Worm (Caenorhabditis elegans): ENCODE measurements around the gene sri-74.
"Not testable (repeated sequence)": the region's sequence is repeated elsewhere in the genome, so short reads cannot be mapped to it uniquely, and the experiment has no call there.

sri-74 gene

DNA sequence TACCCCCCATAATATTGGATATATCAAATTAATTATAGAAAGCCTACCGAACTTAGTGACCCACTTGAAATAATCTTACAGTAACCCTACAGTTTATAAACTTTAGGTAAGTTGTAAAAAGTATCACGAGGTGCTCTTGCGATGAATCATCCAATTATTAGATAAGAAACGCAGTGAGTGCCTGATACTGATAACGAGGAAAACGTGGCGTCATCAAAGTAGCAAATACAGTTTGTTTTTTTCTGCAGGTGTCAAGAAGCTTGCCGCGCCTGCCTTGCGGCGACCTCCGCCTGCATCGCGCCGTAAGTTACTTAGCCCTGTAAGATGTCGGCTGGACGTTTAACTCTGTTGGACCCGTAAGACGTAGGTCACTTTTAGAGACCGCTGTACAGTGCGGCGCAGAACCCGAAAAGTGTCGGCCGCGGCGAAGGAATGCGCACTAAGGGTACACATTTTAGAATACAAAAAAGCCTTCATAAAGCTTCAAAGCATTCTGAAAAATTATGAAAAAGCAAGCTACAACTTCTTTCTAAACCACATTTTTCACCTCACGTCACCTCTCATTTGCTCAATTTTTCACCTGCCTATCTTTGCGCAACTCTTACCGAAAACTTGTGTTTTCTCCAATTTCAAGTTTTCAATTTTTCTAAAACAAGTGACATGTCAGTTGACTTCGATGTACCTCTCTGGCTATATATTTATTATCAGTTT lies 27.4 kb upstream of the sri-74 start, which contains the start of gene sri-38:
sri-38 (plus strand) TSS at position 661 of the 711 bp plus-strand sequence.
- no peak for TF ChIP-seq unc-39 (tag; optimal IDR thresholded peaks at IDR 0.05)
- TF ChIP-seq ceh-83 (GFP tag; optimal IDR thresholded peaks at IDR 0.05), result no peak
- TF ChIP-seq lsy-2 (tag; optimal IDR thresholded peaks at IDR 0.05), result no peak
- TF ChIP-seq nhr-28 (tag; optimal IDR thresholded peaks at IDR 0.05), result no peak
- no peak for TF ChIP-seq unc-120 (tag; optimal IDR thresholded peaks at IDR 0.05; ENCODE audit: poor library complexity, severe bottlenecking)
- TF ChIP-seq mls-2 (tag; optimal IDR thresholded peaks at IDR 0.05), result no peak
- no peak for TF ChIP-seq M03D4.4 (tag; optimal IDR thresholded peaks at IDR 0.05)
- TF ChIP-seq nhr-12 (tag; optimal IDR thresholded peaks at IDR 0.05), result no peak
- TF ChIP-seq ceh-43 (GFP tag; optimal IDR thresholded peaks at IDR 0.05), result no peak

DNA sequence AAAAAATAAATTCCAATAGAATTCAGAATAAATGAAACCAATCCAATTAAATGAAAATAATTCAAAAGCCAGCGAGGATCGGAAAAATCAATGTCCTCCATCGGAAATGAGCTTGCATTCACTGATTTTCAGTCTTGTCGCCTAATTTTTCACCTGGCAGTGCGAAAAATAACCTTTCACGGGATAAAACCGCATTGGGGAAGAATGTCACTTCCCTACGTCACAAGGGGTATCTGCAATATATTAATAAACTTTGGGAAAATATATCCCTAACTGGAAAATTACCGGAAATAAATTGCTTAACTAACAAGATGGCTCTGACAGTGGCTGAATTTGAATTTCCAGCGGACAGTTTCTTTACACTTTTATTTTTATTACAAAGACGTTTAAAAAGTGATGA lies 22.4 kb upstream of the sri-74 start, which contains the start of gene sri-77:
sri-77 (minus strand) TSS at position 101 of the 400 bp plus-strand sequence.
- no peak for TF ChIP-seq mls-2 (tag; optimal IDR thresholded peaks at IDR 0.05)
- TF ChIP-seq drap-1 (GFP tag; optimal IDR thresholded peaks at IDR 0.05), result no peak
- TF ChIP-seq ceh-43 (GFP tag; optimal IDR thresholded peaks at IDR 0.05), result no peak

DNA sequence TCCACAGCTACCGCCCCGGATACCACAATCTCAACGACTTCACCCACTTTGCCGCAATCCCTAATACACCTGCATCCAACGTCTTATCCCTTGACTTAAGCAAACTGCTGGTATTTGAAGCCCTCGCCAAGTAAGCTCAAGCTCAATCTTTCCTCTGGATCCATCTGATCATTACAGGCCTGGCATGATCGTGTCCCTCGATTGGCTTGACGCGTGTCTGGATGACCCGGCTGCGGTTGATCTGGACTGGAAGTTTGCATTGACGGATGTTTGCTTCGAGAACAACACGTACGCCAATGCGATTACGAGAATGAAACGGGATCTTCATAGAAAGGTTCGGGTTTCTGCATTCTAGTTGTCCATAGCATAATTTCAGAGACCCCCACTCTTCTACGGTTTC lies 18.0 kb upstream of the sri-74 start:
- TF ChIP-seq lin-32 (GFP tag; optimal IDR thresholded peaks at IDR 0.05), result no peak
- TF ChIP-seq nhr-12 (tag; optimal IDR thresholded peaks at IDR 0.05), result no peak
- TF ChIP-seq elt-1 (tag; optimal IDR thresholded peaks at IDR 0.05; ENCODE audit: borderline replicate concordance, insufficient read depth), result no peak
- no peak for TF ChIP-seq ham-2 (GFP tag; optimal IDR thresholded peaks at IDR 0.05)
- no peak for TF ChIP-seq ceh-39 (tag; optimal IDR thresholded peaks at IDR 0.05)
- TF ChIP-seq mep-1 (tag; optimal IDR thresholded peaks at IDR 0.05), result no peak
- TF ChIP-seq sem-2 (GFP tag; optimal IDR thresholded peaks at IDR 0.05), result no peak
- TF ChIP-seq ceh-83 (GFP tag; optimal IDR thresholded peaks at IDR 0.05), result no peak
- TF ChIP-seq bed-3 (GFP tag; optimal IDR thresholded peaks at IDR 0.05), result no peak
- TF ChIP-seq snpc-4 (tag; optimal IDR thresholded peaks at IDR 0.05), result no peak
- TF ChIP-seq unc-62 (GFP tag; optimal IDR thresholded peaks at IDR 0.05), result no peak

DNA sequence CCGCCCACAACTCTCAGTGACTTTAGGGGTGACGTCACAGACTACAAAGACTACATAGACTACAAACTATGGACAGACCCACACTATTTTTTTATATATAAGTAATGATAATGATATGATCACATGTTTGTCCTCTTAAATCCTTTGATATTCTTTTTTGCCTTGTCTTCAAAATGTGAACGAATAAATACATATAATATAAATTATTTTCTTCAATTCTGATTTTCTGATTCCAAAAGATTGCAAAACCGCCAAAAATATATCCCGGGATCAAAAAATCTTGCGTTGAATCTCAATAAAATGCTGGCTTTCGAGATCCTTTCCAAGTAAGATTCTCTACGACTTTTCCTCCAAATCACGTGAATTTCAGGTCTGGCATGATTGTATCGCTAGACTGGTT lies 17.2 kb upstream of the sri-74 start, which contains the start of gene F33H12.1:
F33H12.1 (plus strand) TSS at position 301 of the 400 bp plus-strand sequence.
- TF ChIP-seq lin-13 (tag; optimal IDR thresholded peaks at IDR 0.05); sem-2 (GFP tag; optimal IDR thresholded peaks at IDR 0.05); elt-1 (tag; optimal IDR thresholded peaks at IDR 0.05; ENCODE audit: borderline replicate concordance, insufficient read depth): not testable (repeated sequence)

- TF ChIP-seq mep-1 (tag; optimal IDR thresholded peaks at IDR 0.05), result no peak
- no peak for TF ChIP-seq zip-8 (tag; optimal IDR thresholded peaks at IDR 0.05)
- TF ChIP-seq lin-13 (tag; optimal IDR thresholded peaks at IDR 0.05), result no peak
- no peak for TF ChIP-seq lin-32 (GFP tag; optimal IDR thresholded peaks at IDR 0.05)
- TF ChIP-seq unc-120 (tag; optimal IDR thresholded peaks at IDR 0.05; ENCODE audit: poor library complexity, severe bottlenecking), result no peak
- no peak for TF ChIP-seq cnd-1 (tag; optimal IDR thresholded peaks at IDR 0.05)
- no peak for TF ChIP-seq mls-2 (tag; optimal IDR thresholded peaks at IDR 0.05)
- TF ChIP-seq M03D4.4 (tag; optimal IDR thresholded peaks at IDR 0.05), result no peak
- TF ChIP-seq unc-39 (tag; optimal IDR thresholded peaks at IDR 0.05), result no peak
- TF ChIP-seq sptf-1 (tag; optimal IDR thresholded peaks at IDR 0.05), result no peak
- TF ChIP-seq tbx-8 (GFP tag; optimal IDR thresholded peaks at IDR 0.05), result no peak
- TF ChIP-seq nhr-12 (tag; optimal IDR thresholded peaks at IDR 0.05), result no peak
- no peak for TF ChIP-seq flh-1 (GFP tag; optimal IDR thresholded peaks at IDR 0.05)
- no peak for TF ChIP-seq ceh-39 (tag; optimal IDR thresholded peaks at IDR 0.05)
- no peak for TF ChIP-seq hlh-1 (tag; optimal IDR thresholded peaks at IDR 0.05)
- TF ChIP-seq nhr-237 (tag; optimal IDR thresholded peaks at IDR 0.05), result no peak
- no peak for TF ChIP-seq pha-4 (tag; optimal IDR thresholded peaks at IDR 0.05)
- no peak for TF ChIP-seq ceh-83 (GFP tag; optimal IDR thresholded peaks at IDR 0.05)
- no peak for TF ChIP-seq sem-2 (GFP tag; optimal IDR thresholded peaks at IDR 0.05)
Measured at ce11 chrII:2586861-2587554, 4.1 kb upstream of the sri-74 start, which contains the start of the genes F33H12.7 and sri-39. Gene F33H12.7 (minus strand): TSS chrII:2586911. Gene sri-39 (plus strand): TSS chrII:2587504.
